Worm (Caenorhabditis elegans) whole organism, young adult: ENCODE results near the gene C55A6.6.
"Not testable (repeated sequence)": the region's sequence is repeated elsewhere in the genome, so short reads cannot be mapped to it uniquely, and the experiment has no call there.

Experiments used
- ZK185.1 ChIP-seq: sonication (generic microtip); optimal IDR thresholded peaks from 2 replicates; lab custom pipeline; 2016; ENCODE audit warnings: mild to moderate bottlenecking, missing genetic modification characterization, missing compliant biosample characterization; ENCODE audit not compliant: poor library complexity, severe bottlenecking
- nhr-120 ChIP-seq: fragments of 200-800 bp; sonication (Bioruptor generic); IDR thresholded peaks from 2 replicates; pipeline ENCODE4 v1.3.6; 2022; ENCODE audit warnings: missing genetic modification characterization, missing compliant biosample characterization
- rcor-1 ChIP-seq: fragments of 200-800 bp; sonication (Bioruptor generic); IDR thresholded peaks from 2 replicates; pipeline ENCODE4 v1.3.6; 2022; ENCODE audit warnings: missing genetic modification reagents, missing genetic modification characterization, missing compliant biosample characterization
- rpc-1 ChIP-seq, 2 experiments: fragments of 150-350 bp in 1 of 2; sonication (generic microtip) in 1 of 2; optimal IDR thresholded peaks; 2 replicates each; lab custom pipeline; 2014 to 2018; ENCODE audit warnings: missing biosample characterization in 1 of 2, missing genetic modification characterization in 1 of 2, missing genetic modification reagents in 1 of 2, missing genotype in 1 of 2
- somi-1 ChIP-seq: fragments of 200-800 bp; sonication (Bioruptor generic); optimal IDR thresholded peaks from 2 replicates; lab custom pipeline; 2018; ENCODE audit warnings: mild to moderate bottlenecking, missing genetic modification characterization, missing compliant biosample characterization

ce11 chrV:11480734-11481133 lies 33.8 kb downstream of the C55A6.6 start, which contains the start of gene T11F9.14:
- TF ChIP-seq nhr-120; somi-1 (GFP tag; lab: Kevin White, UChicago); rpc-1 (optimal IDR thresholded peaks at IDR 0.05; lab: Kevin White, UChicago); rpc-1 (tag; optimal IDR thresholded peaks at IDR 0.05; lab: Kevin White, UChicago); rcor-1 (GFP tag; lab: Robert Waterston, UW); ZK185.1 (tag; lab: Kevin White, UChicago): not testable (repeated sequence)
